Worm (Caenorhabditis elegans) whole organism, early embryonic: ENCODE data around the gene R11D1.7.

Experiments used
- B0310.2 ChIP-seq: sonication (generic microtip); optimal IDR thresholded peaks from 2 replicates; lab custom pipeline; 2016; ENCODE audit warnings: mild to moderate bottlenecking, missing genetic modification characterization, missing compliant biosample characterization
- F13C5.2 ChIP-seq: sonication (generic microtip); optimal IDR thresholded peaks from 2 replicates; lab custom pipeline; 2017; ENCODE audit warnings: mild to moderate bottlenecking, missing genetic modification characterization, inconsistent platforms, missing compliant biosample characterization
- aly-1 ChIP-seq: sonication (generic microtip); optimal IDR thresholded peaks from 2 replicates; lab custom pipeline; 2016; ENCODE audit warnings: missing genetic modification characterization, missing compliant biosample characterization
- ama-1 ChIP-seq: fragments of 150-350 bp; optimal IDR thresholded peaks from 2 replicates; lab custom pipeline; 2014
- ceh-13 ChIP-seq: fragments of 200-800 bp; sonication (Bioruptor generic); optimal IDR thresholded peaks from 2 replicates; lab custom pipeline; 2018; ENCODE audit warnings: mild to moderate bottlenecking, missing genetic modification characterization, missing compliant biosample characterization
- ceh-36 ChIP-seq: sonication (generic microtip); optimal IDR thresholded peaks from 2 replicates; lab custom pipeline; 2016; ENCODE audit warnings: missing genetic modification characterization, inconsistent platforms, missing compliant biosample characterization
- ets-7 ChIP-seq: sonication (generic microtip); optimal IDR thresholded peaks from 2 replicates; lab custom pipeline; 2016; ENCODE audit warnings: missing genotype, missing genetic modification characterization, missing compliant biosample characterization
- flt-1 ChIP-seq: fragments of 200-800 bp; sonication (Bioruptor generic); IDR thresholded peaks from 2 replicates; pipeline ENCODE4 v1.3.6; 2022; ENCODE audit warnings: missing genetic modification characterization, missing compliant biosample characterization
- hmbx-1 ChIP-seq: sonication (generic microtip); optimal IDR thresholded peaks from 2 replicates; lab custom pipeline; 2016; ENCODE audit warnings: mild to moderate bottlenecking, missing genetic modification characterization, missing compliant biosample characterization
- hmg-4 ChIP-seq: fragments of 200-800 bp; sonication (Bioruptor generic); optimal IDR thresholded peaks from 2 replicates; lab custom pipeline; 2018; ENCODE audit warnings: mild to moderate bottlenecking, missing genetic modification characterization, missing compliant biosample characterization
- hnd-1 ChIP-seq: sonication (generic microtip); optimal IDR thresholded peaks from 2 replicates; lab custom pipeline; 2016; ENCODE audit warnings: missing genetic modification characterization, missing compliant biosample characterization
- pes-1 ChIP-seq: fragments of 200-800 bp; sonication (Bioruptor generic); IDR thresholded peaks from 2 replicates; pipeline ENCODE4 v1.3.6; 2022; ENCODE audit warnings: missing genetic modification reagents, missing genetic modification characterization, missing compliant biosample characterization
- scrt-1 ChIP-seq: fragments of 200-800 bp; sonication (Bioruptor generic); IDR thresholded peaks from 2 replicates; pipeline ENCODE4 v1.3.6; 2022; ENCODE audit warnings: missing genetic modification characterization, missing compliant biosample characterization
- sea-1 ChIP-seq: fragments of 200-800 bp; sonication (Bioruptor generic); conservative IDR thresholded peaks from 2 replicates; pipeline ENCODE4 v1.3.6; 2022; ENCODE audit warnings: missing genetic modification characterization, missing compliant biosample characterization
- tbx-11 ChIP-seq: fragments of 200-800 bp; sonication (Bioruptor generic); IDR thresholded peaks from 2 replicates; pipeline ENCODE4 v1.3.6; 2022; ENCODE audit warnings: missing genetic modification characterization, missing compliant biosample characterization
- tbx-37 ChIP-seq: fragments of 200-800 bp; sonication (Bioruptor generic); conservative IDR thresholded peaks from 2 replicates; pipeline ENCODE4 v1.3.6; 2022; ENCODE audit warnings: missing genetic modification reagents, missing genetic modification characterization, missing compliant biosample characterization
- tra-4 ChIP-seq: sonication (generic microtip); optimal IDR thresholded peaks from 2 replicates; lab custom pipeline; 2017; ENCODE audit warnings: missing genetic modification characterization, missing compliant biosample characterization

R11D1.7 gene

ce11 chrV:12719713-12720112, at the start of gene R11D1.7:
Gene R11D1.7 (plus strand): TSS chrV:12720013.
- no peak for TF ChIP-seq pes-1 (GFP tag; lab: Robert Waterston, UW)
- TF ChIP-seq scrt-1: no peak
- TF ChIP-seq tbx-37: no peak
- TF ChIP-seq tbx-11 (GFP tag; lab: Robert Waterston, UW): no peak
- TF ChIP-seq sea-1 (GFP tag; lab: Robert Waterston, UW): no peak
- TF ChIP-seq B0310.2 (tag; lab: Kevin White, UChicago): no peak
- TF ChIP-seq aly-1 (tag; lab: Kevin White, UChicago): no peak
- no peak for TF ChIP-seq flt-1 (GFP tag; lab: Robert Waterston, UW)
- TF ChIP-seq hmg-4: no peak
- no peak for TF ChIP-seq hnd-1 (tag; lab: Kevin White, UChicago)
- TF ChIP-seq F13C5.2 (tag; lab: Kevin White, UChicago): no peak
- TF ChIP-seq ceh-36 (tag; lab: Kevin White, UChicago): no peak
- TF ChIP-seq ama-1: no peak
- TF ChIP-seq hmbx-1 (tag; lab: Kevin White, UChicago): no peak
- no peak for TF ChIP-seq ceh-13 (GFP tag; lab: Kevin White, UChicago)
- TF ChIP-seq tra-4 (tag; lab: Kevin White, UChicago): no peak
- no peak for TF ChIP-seq ets-7 (tag; lab: Kevin White, UChicago)

- TF ChIP-seq hnd-1 (tag; lab: Kevin White, UChicago) (no peak), pes-1 (GFP tag; lab: Robert Waterston, UW) (no peak), sea-1 (GFP tag; lab: Robert Waterston, UW) (no peak), tra-4 (tag; lab: Kevin White, UChicago) (no peak), hmbx-1 (tag; lab: Kevin White, UChicago) (no peak), F13C5.2 (tag; lab: Kevin White, UChicago) (no peak), ets-7 (tag; lab: Kevin White, UChicago) (no peak), tbx-11 (GFP tag; lab: Robert Waterston, UW) (no peak), ceh-13 (GFP tag; lab: Kevin White, UChicago) (no peak), aly-1 (tag; lab: Kevin White, UChicago) (no peak), B0310.2 (tag; lab: Kevin White, UChicago) (no peak), tbx-37 (no peak)
Measured at ce11 chrV:12670607-12671006, 49.2 kb upstream of the R11D1.7 start, which contains the start of gene srx-116. Gene srx-116 (plus strand): TSS chrV:12670907.

- no peak for TF ChIP-seq aly-1 (tag; lab: Kevin White, UChicago)
- no peak for TF ChIP-seq hmg-4
- TF ChIP-seq ets-7 (tag; lab: Kevin White, UChicago): no peak
- TF ChIP-seq hmbx-1 (tag; lab: Kevin White, UChicago): no peak
- TF ChIP-seq sea-1 (GFP tag; lab: Robert Waterston, UW): no peak
- no peak for TF ChIP-seq pes-1 (GFP tag; lab: Robert Waterston, UW)
- TF ChIP-seq F13C5.2 (tag; lab: Kevin White, UChicago): no peak
- no peak for TF ChIP-seq hnd-1 (tag; lab: Kevin White, UChicago)
- TF ChIP-seq tbx-11 (GFP tag; lab: Robert Waterston, UW): no peak
- TF ChIP-seq B0310.2 (tag; lab: Kevin White, UChicago): no peak
Measured at ce11 chrV:12673745-12674144, 46.1 kb upstream of the R11D1.7 start.

- TF ChIP-seq hnd-1 (tag; lab: Kevin White, UChicago): no peak
- TF ChIP-seq flt-1 (GFP tag; lab: Robert Waterston, UW): no peak
- no peak for TF ChIP-seq scrt-1
- no peak for TF ChIP-seq ceh-36 (tag; lab: Kevin White, UChicago)
- no peak for TF ChIP-seq tbx-37
Measured at ce11 chrV:12676299-12676698, 43.5 kb upstream of the R11D1.7 start.

ce11 chrV:12679292-12679691, 40.5 kb upstream of the R11D1.7 start:
- TF ChIP-seq B0310.2 (tag; lab: Kevin White, UChicago) (no peak), ceh-13 (GFP tag; lab: Kevin White, UChicago) (no peak), hmg-4 (no peak), aly-1 (tag; lab: Kevin White, UChicago) (no peak), pes-1 (GFP tag; lab: Robert Waterston, UW) (no peak), tbx-11 (GFP tag; lab: Robert Waterston, UW) (no peak), scrt-1 (no peak), ets-7 (tag; lab: Kevin White, UChicago) (no peak), sea-1 (GFP tag; lab: Robert Waterston, UW) (no peak), flt-1 (GFP tag; lab: Robert Waterston, UW) (no peak), ceh-36 (tag; lab: Kevin White, UChicago) (no peak), hnd-1 (tag; lab: Kevin White, UChicago) (no peak), hmbx-1 (tag; lab: Kevin White, UChicago) (no peak)

ce11 chrV:12679807-12680206, 40.0 kb upstream of the R11D1.7 start, which contains the start of gene frpr-15:
Gene frpr-15 (plus strand): TSS chrV:12680107.
- TF ChIP-seq flt-1 (GFP tag; lab: Robert Waterston, UW): no peak

ce11 chrV:12683205-12683604, 36.6 kb upstream of the R11D1.7 start:
- TF ChIP-seq aly-1 (tag; lab: Kevin White, UChicago) (no peak), hmbx-1 (tag; lab: Kevin White, UChicago) (no peak), flt-1 (GFP tag; lab: Robert Waterston, UW) (no peak), ceh-13 (GFP tag; lab: Kevin White, UChicago) (no peak), ceh-36 (tag; lab: Kevin White, UChicago) (no peak), scrt-1 (no peak), tbx-11 (GFP tag; lab: Robert Waterston, UW) (no peak), ets-7 (tag; lab: Kevin White, UChicago) (no peak), hmg-4 (no peak), B0310.2 (tag; lab: Kevin White, UChicago) (no peak), ama-1 (no peak), tra-4 (tag; lab: Kevin White, UChicago) (no peak), hnd-1 (tag; lab: Kevin White, UChicago) (no peak), sea-1 (GFP tag; lab: Robert Waterston, UW) (no peak), pes-1 (GFP tag; lab: Robert Waterston, UW) (no peak)
